Worm (Caenorhabditis elegans) whole organism, dauer: ENCODE data around the gene sftd-3.

Experiments used
- unc-62 ChIP-seq: sonication (generic microtip); optimal IDR thresholded peaks from 2 replicates; lab custom pipeline; 2017; ENCODE audit warnings: missing biosample characterization, missing genetic modification reagents, missing genetic modification characterization

sftd-3 gene

ce11 chrII:8964049-8964448 lies at the start of gene sftd-3:
Gene sftd-3 (minus strand): TSS chrII:8964149.
- TF ChIP-seq unc-62 (GFP tag; lab: Kevin White, UChicago), result no peak

- TF ChIP-seq unc-62 (GFP tag; lab: Kevin White, UChicago), result no peak
Observed at ce11 chrII:9013341-9013740, 49.4 kb upstream of the sftd-3 start.

- TF ChIP-seq unc-62 (GFP tag; lab: Kevin White, UChicago), result no peak
Observed at ce11 chrII:9010708-9011107, 46.8 kb upstream of the sftd-3 start.

DNA sequence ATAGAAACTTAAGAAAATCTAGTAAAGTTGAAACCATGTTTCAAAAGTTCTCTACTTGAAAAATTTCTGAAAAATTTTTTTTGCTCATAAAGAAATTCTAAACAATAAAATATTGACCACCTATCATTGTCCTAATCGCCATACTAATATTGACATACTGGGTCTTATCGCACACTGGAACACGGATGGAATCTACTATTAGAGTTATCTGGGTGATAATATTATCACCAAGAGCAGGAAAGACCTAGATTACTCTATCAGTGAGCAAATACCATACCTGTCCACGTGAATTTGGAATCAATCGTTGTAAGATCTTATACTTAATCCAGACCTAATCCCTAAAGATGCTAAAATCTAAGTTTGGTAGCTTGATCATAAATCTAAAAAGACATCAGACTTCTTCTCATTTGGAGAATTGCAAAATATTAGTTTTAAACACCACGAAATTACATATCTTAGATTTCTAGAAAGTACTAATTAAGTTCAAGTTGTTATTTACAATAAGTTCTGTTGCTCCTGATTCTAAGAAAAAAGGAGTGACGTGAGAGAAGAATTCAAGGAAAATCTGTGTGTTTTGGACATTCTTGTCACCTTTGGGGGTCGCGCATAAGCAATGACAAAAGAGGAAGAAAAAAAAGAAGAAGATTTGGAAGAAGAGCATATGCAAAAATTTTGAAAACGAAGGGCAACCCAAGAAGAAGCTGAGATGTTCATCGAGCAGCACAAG lies 46.2 kb upstream of the sftd-3 start:
- TF ChIP-seq unc-62 (GFP tag; lab: Kevin White, UChicago), result no peak

DNA sequence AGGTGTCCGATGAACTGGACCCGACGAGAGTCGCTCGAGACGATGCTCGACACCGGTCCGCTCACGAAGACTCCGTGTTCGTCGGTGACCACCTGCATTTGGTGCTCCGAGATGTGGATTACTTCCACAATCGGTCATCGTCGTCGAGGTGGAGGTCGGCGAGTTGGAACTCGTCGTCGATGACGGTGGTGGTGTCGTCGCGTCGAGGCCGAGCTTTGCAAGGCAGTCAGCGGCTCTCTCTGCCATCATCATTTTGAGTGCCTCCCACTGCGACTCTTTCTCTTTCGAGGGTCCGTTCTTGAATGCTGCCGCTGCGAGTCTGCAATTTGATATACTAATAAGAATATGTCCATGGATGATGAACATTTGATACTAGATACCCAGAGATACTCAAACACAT lies 43.8 kb upstream of the sftd-3 start:
- TF ChIP-seq unc-62 (GFP tag; lab: Kevin White, UChicago), result no peak

ce11 chrII:9005067-9005466 lies 41.1 kb upstream of the sftd-3 start, which contains the start of gene F44G4.7:
Gene F44G4.7 (minus strand): TSS chrII:9005167.
- TF ChIP-seq unc-62 (GFP tag; lab: Kevin White, UChicago), result no peak

DNA sequence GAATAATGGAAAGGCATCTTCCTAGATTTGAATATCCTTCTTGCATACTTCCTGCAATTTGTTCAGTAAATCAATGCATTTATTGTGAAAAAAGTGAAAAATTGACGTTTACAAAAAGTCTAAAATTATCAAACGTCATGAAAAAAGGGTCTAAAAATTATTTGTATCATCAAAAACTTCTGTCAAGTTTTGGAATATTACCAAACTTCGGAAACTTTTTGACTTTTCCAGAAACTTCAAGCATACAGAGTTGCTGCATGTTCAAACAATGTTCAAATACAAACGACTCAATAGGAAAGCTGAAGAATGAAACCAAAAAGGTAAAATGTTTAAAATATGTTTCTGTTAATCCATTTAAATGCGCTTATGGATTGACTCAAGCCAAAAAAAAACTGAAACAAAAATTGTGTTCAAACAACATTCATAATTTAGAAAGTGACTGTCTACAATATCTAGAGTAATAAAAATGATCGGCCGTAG lies 37.8 kb upstream of the sftd-3 start, which contains the start of gene F44G4.6:
Gene F44G4.6, minus strand, starts transcription at position 51 of the 480 bp plus-strand sequence.
- TF ChIP-seq unc-62 (GFP tag; lab: Kevin White, UChicago), result no peak

ce11 chrII:9000331-9000730 lies 36.4 kb upstream of the sftd-3 start, which contains the start of gene F44G4.5:
Gene F44G4.5 (minus strand): TSS chrII:9000431.
- TF ChIP-seq unc-62 (GFP tag; lab: Kevin White, UChicago), result no peak

DNA sequence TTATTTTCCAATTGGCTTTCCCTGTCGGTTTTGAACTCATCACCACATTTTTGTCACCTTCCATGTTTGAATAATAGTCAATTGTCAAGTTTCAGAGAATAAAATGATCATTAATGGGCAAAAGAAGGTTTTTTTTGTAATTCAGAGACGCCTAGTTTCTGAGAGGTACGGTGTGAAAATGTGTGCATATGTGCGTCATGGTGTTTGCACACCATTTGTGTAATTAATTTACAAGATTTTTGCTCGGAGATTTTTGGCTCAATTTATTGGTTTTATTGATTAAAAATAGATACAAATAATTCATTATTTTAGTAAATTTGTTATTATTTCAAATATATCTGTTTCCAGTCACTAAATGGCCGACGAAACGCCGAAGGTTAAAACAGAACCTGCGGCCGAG lies 33.5 kb upstream of the sftd-3 start, which contains the start of the genes F44G4.3 and tdp-1:
Gene F44G4.3, minus strand, starts transcription at position 184 of the 400 bp plus-strand sequence.
Gene tdp-1, plus strand, starts transcription at position 347 of the 400 bp plus-strand sequence.
- TF ChIP-seq unc-62 (GFP tag; lab: Kevin White, UChicago), result no peak

DNA sequence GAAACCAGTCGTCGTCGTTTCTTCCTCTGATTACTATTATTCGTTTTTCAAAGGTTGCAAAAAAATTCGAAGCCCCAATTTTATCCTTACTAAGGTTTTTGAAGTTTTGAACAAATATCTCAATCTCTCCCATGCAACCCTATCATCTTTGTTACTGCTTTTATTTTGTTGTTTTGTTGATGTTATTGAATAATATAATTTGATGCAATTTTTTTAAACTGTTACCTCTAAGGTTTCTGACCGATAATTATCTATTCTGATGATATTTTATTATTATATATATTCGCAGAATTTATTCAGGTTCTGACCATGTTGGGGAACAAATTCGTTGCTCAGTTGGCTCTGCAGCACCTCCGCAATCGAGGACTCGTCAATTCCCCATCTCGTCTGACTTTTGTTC lies 32.1 kb upstream of the sftd-3 start, which contains the start of gene ndub-2:
Gene ndub-2, plus strand, starts transcription at position 301 of the 400 bp plus-strand sequence.
- no peak for TF ChIP-seq unc-62 (GFP tag; lab: Kevin White, UChicago)

DNA sequence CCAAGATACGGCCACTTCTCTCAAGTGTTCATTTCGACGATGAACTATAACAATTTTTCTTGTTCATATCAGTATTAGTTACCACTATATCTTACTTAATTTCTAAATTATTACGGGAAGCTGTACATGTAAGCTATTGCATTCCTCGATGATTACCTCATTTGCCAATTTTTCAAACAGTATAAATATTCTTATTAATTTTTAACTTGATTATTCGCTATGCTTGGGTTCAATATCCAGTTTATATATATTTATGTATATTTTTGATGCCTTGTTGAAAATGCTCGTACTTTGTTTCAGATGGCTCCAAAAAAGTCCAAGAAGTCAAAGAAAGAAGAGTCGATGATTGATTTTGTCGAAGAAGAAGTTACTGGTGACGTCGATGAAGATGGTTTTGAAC lies 30.4 kb upstream of the sftd-3 start, which contains the start of gene F44G4.1:
Gene F44G4.1, plus strand, starts transcription at position 301 of the 400 bp plus-strand sequence.
- no peak for TF ChIP-seq unc-62 (GFP tag; lab: Kevin White, UChicago)

DNA sequence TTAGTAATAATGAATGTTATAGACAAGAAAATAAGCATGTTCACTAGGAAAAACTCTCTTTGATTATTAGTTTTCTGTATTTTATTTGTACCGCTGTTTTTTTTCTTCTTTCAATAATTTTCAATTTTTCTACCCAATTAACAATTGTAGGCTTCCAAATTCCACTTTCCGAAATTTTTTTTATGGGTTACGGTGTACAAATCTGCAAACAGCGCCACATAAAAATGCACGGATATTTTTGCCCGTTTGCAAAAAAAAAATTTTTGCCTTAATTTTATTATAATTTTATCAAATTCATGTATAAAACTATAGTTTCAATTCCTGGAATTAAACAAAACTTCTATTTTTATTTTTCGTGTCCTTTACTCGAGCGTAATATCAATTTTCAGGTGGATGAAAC lies 28.8 kb upstream of the sftd-3 start, which contains the start of gene ooc-5:
Gene ooc-5, plus strand, starts transcription at position 381 of the 400 bp plus-strand sequence.
- TF ChIP-seq unc-62 (GFP tag; lab: Kevin White, UChicago), result no peak

DNA sequence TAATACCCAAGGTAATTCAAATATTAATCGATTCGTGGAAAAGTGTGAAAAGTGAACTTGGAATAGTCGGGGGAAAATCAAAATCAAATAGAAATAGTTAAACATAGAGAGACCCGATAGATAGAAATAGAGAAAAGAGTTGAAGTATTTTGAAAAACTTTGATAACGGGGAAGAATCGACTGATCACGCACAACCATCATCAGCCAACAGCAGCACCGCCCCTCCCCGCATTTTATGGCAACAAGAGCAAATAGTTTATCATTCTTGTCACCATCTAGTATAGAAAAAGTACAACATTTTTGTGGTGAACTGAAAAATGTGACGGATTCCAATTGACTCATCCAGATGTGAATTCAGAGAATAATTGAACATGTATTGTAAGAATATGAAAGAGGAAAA lies 27.7 kb upstream of the sftd-3 start:
- TF ChIP-seq unc-62 (GFP tag; lab: Kevin White, UChicago), result no peak

ce11 chrII:8990267-8990666 lies 26.3 kb upstream of the sftd-3 start:
- no peak for TF ChIP-seq unc-62 (GFP tag; lab: Kevin White, UChicago)

ce11 chrII:8989444-8989843 lies 25.5 kb upstream of the sftd-3 start, which contains the start of gene C18E9.9:
Gene C18E9.9 (minus strand): TSS chrII:8989544.
- no peak for TF ChIP-seq unc-62 (GFP tag; lab: Kevin White, UChicago)

DNA sequence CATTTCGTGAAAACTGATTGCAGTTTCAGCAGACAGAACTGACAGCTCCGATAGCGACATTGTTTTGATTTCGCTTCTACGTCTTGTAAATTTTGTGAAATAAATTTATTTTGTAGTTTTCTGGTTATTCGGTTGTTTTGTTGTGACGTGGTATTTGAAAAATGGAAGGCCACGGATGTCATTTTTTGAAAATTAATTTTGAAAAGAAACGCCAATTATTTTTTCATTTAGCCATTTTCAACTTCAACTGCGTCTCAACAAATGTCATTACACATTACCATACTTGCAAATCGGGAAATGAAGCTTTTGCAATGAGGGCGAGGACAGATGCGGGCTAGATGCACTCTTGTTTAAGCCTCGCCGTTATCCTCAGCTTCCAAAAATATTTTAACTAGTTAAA lies 24.0 kb upstream of the sftd-3 start, which contains the start of gene C18E9.8:
Gene C18E9.8, minus strand, starts transcription at position 101 of the 400 bp plus-strand sequence.
- no peak for TF ChIP-seq unc-62 (GFP tag; lab: Kevin White, UChicago)
